Fruit fly (Drosophila melanogaster) whole organism, pupa: ENCODE results near the gene CG4267.

Experiments used
- CG10348 ChIP-seq: fragments of 200-800 bp; sonication (Bioruptor generic); IDR thresholded peaks from 2 replicates; pipeline ENCODE4 v1.3.6; 2022; ENCODE audit warnings: missing biosample characterization, missing genetic modification characterization
- CG12605 ChIP-seq: fragments of 200-800 bp; sonication (Bioruptor generic); IDR thresholded peaks from 2 replicates; pipeline ENCODE4 v1.3.6; 2022; ENCODE audit warnings: missing biosample characterization, missing genetic modification characterization
- CG13204 ChIP-seq: fragments of 200-800 bp; sonication (Bioruptor generic); optimal IDR thresholded peaks from 2 replicates; lab custom pipeline; 2018; ENCODE audit warnings: missing biosample characterization, mild to moderate bottlenecking, missing genetic modification characterization, moderate library complexity
- CG14655 ChIP-seq: fragments of 200-800 bp; sonication (Bioruptor generic); optimal IDR thresholded peaks from 3 replicates; lab custom pipeline; 2017; ENCODE audit warnings: mild to moderate bottlenecking, missing biosample characterization, missing genetic modification reagents, missing genetic modification characterization
- CG15710 ChIP-seq: fragments of 200-800 bp; sonication (Bioruptor generic); optimal IDR thresholded peaks from 2 replicates; lab custom pipeline; 2018; ENCODE audit warnings: missing biosample characterization, mild to moderate bottlenecking, missing genetic modification characterization, moderate library complexity
- CG17806 ChIP-seq: fragments of 200-800 bp; sonication (Bioruptor generic); optimal IDR thresholded peaks from 2 replicates; lab custom pipeline; 2018; ENCODE audit warnings: missing biosample characterization, mild to moderate bottlenecking, missing genetic modification characterization, moderate library complexity
- CG32121 ChIP-seq: fragments of 200-800 bp; sonication (Bioruptor generic); IDR thresholded peaks from 2 replicates; pipeline ENCODE4 v1.3.6; 2022; ENCODE audit warnings: missing biosample characterization, missing genetic modification characterization
- CG34367 ChIP-seq: fragments of 200-800 bp; sonication (Bioruptor generic); optimal IDR thresholded peaks from 2 replicates; lab custom pipeline; 2018; ENCODE audit warnings: missing biosample characterization, mild to moderate bottlenecking, missing genetic modification characterization
- CG4496 ChIP-seq: fragments of 200-800 bp; sonication (Bioruptor generic); IDR thresholded peaks from 3 replicates; pipeline ENCODE4 v1.3.6; 2022; ENCODE audit warnings: missing biosample characterization, missing genetic modification characterization
- CG8159 ChIP-seq: fragments of 200-800 bp; sonication (Bioruptor generic); optimal IDR thresholded peaks from 3 replicates; lab custom pipeline; 2018; ENCODE audit warnings: missing biosample characterization, mild to moderate bottlenecking, missing genetic modification characterization, moderate library complexity
- CG8301 ChIP-seq: fragments of 200-800 bp; sonication (Bioruptor generic); optimal IDR thresholded peaks from 2 replicates; lab custom pipeline; 2018; ENCODE audit warnings: missing biosample characterization, mild to moderate bottlenecking, missing genetic modification characterization
- CG9948 ChIP-seq: fragments of 200-800 bp; sonication (Bioruptor generic); optimal IDR thresholded peaks from 2 replicates; lab custom pipeline; 2018; ENCODE audit warnings: missing biosample characterization, mild to moderate bottlenecking, missing genetic modification characterization, moderate library complexity
- D1 ChIP-seq: fragments of 200-800 bp; sonication (Bioruptor generic); optimal IDR thresholded peaks from 2 replicates; lab custom pipeline; 2018; ENCODE audit warnings: missing biosample characterization, mild to moderate bottlenecking, missing genetic modification characterization, moderate library complexity
- EcR ChIP-seq: fragments of 200-800 bp; sonication (Bioruptor generic); optimal IDR thresholded peaks from 3 replicates; lab custom pipeline; 2019; ENCODE audit warnings: missing biosample characterization, missing genetic modification characterization, mild to moderate bottlenecking, moderate library complexity, missing genetic modification reagents
- Ets98B ChIP-seq: fragments of 200-800 bp; sonication (Bioruptor generic); IDR thresholded peaks from 2 replicates; pipeline ENCODE4 v1.3.6; 2022; ENCODE audit warnings: missing biosample characterization, missing genetic modification characterization
- Pif1A ChIP-seq: fragments of 200-800 bp; sonication (Bioruptor generic); optimal IDR thresholded peaks from 3 replicates; lab custom pipeline; 2016; ENCODE audit warnings: missing biosample characterization, missing genetic modification characterization
- Pif1B ChIP-seq: fragments of 200-800 bp; sonication (Bioruptor generic); optimal IDR thresholded peaks from 3 replicates; lab custom pipeline; 2016; ENCODE audit warnings: missing biosample characterization, missing genetic modification characterization
- Snoo ChIP-seq: fragments of 200-800 bp; sonication (Bioruptor generic); optimal IDR thresholded peaks from 3 replicates; lab custom pipeline; 2017; ENCODE audit warnings: missing biosample characterization, mild to moderate bottlenecking, missing genetic modification characterization, inconsistent platforms
- fd96Ca ChIP-seq: fragments of 200-800 bp; sonication (Bioruptor generic); IDR thresholded peaks from 3 replicates; pipeline ENCODE4 v1.3.6; 2022; ENCODE audit warnings: missing biosample characterization, missing genetic modification characterization
- gl ChIP-seq: fragments of 200-800 bp; sonication (Bioruptor generic); optimal IDR thresholded peaks from 2 replicates; lab custom pipeline; 2018; ENCODE audit warnings: missing biosample characterization, mild to moderate bottlenecking, missing genetic modification characterization
- rn ChIP-seq: fragments of 200-800 bp; sonication (Bioruptor generic); IDR thresholded peaks from 2 replicates; pipeline ENCODE4 v1.3.6; 2022; ENCODE audit warnings: missing biosample characterization, missing genetic modification characterization

CG4267 gene

DNA sequence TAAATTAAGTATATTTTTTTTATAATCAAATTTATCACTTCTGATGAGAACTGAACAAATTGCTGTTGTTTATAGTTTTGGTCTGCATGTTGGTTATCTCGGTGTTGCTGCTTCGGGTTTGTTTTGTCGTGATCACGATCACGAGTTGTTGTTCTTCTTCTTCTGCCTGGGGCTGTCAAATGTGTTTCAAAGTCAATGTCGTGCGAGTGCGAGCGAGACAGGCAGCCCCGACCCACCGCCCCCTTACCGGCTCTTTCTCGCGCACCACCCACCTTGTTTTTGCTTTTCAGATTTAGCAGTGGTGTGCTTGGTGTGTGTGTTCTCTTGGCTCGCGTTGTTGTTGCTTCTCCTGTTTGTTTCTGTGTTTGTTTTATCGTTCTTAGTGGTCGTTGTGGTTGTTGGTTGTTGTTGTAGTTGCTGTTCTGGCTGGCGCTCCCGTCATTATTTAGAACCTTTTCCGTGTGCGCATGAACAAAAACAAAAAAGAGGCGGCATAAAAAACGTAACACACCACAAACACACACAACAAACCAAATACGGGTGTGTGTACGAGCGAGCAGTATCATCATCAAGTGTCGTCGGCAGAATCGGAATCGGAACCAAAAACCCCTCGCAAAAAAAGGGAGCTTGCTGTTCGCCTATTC is 44.6 kb upstream of the CG4267 start, which contains the start of gene COX7AL2:
TSS of gene COX7AL2 (minus strand) at position 438 of the 644 bp plus-strand sequence.
- TF ChIP-seq fd96Ca (no peak), CG13204 (GFP tag; lab: Kevin White, UChicago) (no peak), CG14655 (GFP tag; lab: Kevin White, UChicago) (peak; percentile 28)

DNA sequence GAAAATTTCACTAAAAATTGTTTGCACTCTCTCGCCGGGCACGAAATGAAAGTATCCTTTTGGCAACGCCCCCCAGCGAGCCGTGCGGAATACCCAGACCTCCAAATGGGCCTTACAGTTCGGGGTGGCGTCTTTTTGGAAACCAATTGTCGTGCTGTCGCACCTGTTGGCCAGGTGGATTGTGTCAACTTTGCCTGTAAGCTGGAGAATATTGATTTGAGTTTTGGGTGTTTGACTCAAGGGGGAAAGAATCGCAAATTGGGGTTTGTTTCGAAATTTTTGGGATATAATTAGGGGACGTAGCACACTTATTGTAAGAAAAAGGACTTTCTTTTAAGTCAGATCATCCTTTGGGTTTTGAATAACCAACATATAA is 44.1 kb upstream of the CG4267 start:
- TF ChIP-seq fd96Ca (no peak), CG8301 (tag; lab: Kevin White, UChicago) (no peak), Ets98B (GFP tag; lab: Robert Waterston, UW) (no peak), Pif1A (no peak), Pif1B (GFP tag; lab: Kevin White, UChicago) (no peak), gl (no peak), CG17806 (tag; lab: Kevin White, UChicago) (no peak), CG34367 (tag; lab: Kevin White, UChicago) (no peak), CG15710 (tag; lab: Kevin White, UChicago) (no peak), Snoo (tag; lab: Kevin White, UChicago) (no peak), CG9948 (tag; lab: Kevin White, UChicago) (no peak), rn (GFP tag; lab: Robert Waterston, UW) (no peak), CG4496 (GFP tag; lab: Robert Waterston, UW) (no peak), CG13204 (GFP tag; lab: Kevin White, UChicago) (no peak), EcR (GFP tag; lab: Kevin White, UChicago) (no peak), CG12605 (no peak), CG10348 (GFP tag; lab: Robert Waterston, UW) (no peak), CG14655 (GFP tag; lab: Kevin White, UChicago) (no peak)

DNA sequence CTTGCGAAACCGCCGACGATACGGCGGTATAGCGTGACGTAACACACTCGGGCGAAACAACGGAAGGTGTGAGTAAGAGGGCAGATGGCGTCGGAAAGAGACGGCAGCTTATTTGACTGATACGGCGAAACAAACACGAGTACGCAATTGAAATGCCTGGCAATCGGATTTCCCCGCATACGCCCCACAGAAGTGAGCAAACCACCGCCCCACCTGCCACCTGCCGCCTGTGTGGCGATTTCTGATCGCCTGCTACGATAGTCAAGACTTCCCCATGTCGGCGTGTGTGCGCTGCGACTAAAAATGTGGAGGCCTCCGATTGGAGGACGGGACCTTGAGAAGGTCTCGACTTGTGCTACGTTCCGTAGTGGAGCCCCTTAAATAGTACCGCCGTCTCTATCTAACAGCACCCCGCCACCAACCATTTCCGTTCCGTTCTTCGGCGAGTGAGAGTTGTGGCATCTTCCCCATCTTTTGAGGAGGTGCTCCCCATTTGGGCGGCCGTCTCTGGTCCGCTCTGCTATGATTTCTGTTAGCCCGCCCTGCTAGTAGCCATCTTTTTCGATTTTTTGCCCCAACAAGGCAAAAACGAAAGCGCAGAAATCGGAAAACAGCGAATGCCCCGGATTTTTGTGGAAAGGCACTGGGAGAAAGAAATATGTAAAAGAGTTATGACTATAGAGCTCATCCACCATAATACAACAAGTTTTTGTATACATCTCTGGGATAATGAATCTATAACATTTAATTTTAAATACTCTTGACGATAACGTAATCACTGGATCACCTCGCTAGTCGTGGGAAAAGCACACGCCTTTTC is 43.4 kb upstream of the CG4267 start:
- TF ChIP-seq CG14655 (GFP tag; lab: Kevin White, UChicago) (peak; percentile 100), CG10348 (GFP tag; lab: Robert Waterston, UW) (no peak), D1 (tag; lab: Kevin White, UChicago) (peak; percentile 94), CG9948 (tag; lab: Kevin White, UChicago) (peak; percentile 98), gl (peak; percentile 95), Pif1B (GFP tag; lab: Kevin White, UChicago) (peak; percentile 98), CG12605 (no peak), CG8301 (tag; lab: Kevin White, UChicago) (peak; percentile 99), CG4496 (GFP tag; lab: Robert Waterston, UW) (no peak), CG32121 (GFP tag; lab: Robert Waterston, UW) (no peak), EcR (GFP tag; lab: Kevin White, UChicago) (peak; percentile 92), Snoo (tag; lab: Kevin White, UChicago) (peak; percentile 98), CG13204 (GFP tag; lab: Kevin White, UChicago) (peak; percentile 74), CG8159 (peak; percentile 95), CG34367 (tag; lab: Kevin White, UChicago) (peak; percentile 95), CG17806 (tag; lab: Kevin White, UChicago) (peak; percentile 98), Ets98B (GFP tag; lab: Robert Waterston, UW) (no peak), CG15710 (tag; lab: Kevin White, UChicago) (peak; percentile 94), rn (GFP tag; lab: Robert Waterston, UW) (no peak), Pif1A (peak; percentile 99), fd96Ca (no peak)

DNA sequence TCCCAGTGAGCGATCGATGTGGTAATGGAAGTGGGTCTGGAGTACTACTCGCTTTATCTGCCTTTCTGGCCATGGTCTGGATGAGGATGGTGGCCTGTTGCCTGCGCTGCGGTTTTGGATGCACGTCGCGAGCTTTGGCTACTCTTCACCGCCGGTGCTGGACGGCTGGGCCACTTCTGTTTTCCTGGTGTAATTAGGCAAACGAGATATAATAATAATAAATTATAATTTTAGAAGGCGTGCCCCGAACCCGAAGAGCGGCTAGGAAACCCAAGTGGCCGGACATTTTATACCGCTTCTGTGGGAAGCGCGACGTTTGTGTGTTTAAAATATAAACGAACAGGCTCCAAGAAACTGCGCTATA is 42.8 kb upstream of the CG4267 start:
- no peak for TF ChIP-seq CG9948 (tag; lab: Kevin White, UChicago)
- no peak for TF ChIP-seq CG34367 (tag; lab: Kevin White, UChicago)
- TF ChIP-seq Pif1A, result no peak
- TF ChIP-seq CG12605, result no peak
- no peak for TF ChIP-seq CG17806 (tag; lab: Kevin White, UChicago)
- TF ChIP-seq fd96Ca, result no peak
- TF ChIP-seq CG4496 (GFP tag; lab: Robert Waterston, UW), result no peak
- no peak for TF ChIP-seq Snoo (tag; lab: Kevin White, UChicago)
- TF ChIP-seq CG13204 (GFP tag; lab: Kevin White, UChicago), result no peak
- no peak for TF ChIP-seq CG15710 (tag; lab: Kevin White, UChicago)
- TF ChIP-seq D1 (tag; lab: Kevin White, UChicago), result no peak
- TF ChIP-seq CG8159, result no peak

DNA sequence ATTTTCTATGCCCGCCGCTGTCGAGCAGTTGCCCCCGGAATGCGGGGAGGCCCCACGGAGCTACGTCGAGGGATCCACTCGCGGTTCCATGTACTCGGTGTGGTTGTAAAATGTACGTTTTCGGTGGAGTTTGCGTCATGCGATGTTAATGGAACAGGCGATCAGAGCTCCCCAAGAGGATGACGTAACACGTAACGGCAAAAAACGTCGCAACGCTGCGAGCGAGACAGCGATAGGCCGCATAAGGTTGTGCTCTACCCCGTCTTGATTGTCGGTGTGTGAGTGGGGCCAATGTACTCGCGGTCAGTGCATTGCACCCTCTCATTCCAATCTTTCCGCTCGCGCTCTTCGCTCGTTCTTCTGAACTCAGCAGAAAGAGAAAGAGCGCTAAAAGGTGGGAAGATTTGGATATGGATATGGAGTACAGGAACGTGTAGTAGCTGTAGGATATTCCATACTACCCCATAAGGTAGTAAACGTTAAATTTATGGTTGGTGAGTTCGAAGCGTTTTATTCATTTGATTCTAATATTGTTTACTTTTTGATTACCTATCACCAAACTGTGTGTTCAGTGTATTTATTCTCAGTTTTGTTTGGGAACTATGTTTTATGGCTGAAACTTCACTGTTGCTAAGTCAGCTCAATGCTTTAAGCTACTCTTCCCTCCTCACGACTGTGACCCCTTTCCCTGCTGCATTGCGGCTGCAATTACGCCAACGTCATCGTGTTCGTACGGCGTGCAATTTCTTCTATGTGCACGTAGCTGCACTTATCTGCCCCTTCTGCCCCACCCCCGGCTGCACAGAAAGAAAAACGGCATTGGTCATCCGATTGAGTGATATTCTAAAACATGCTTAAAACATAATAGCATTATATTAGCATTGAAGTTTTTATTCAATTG is 41.8 kb upstream of the CG4267 start:
- TF ChIP-seq CG13204 (GFP tag; lab: Kevin White, UChicago) (peak; percentile 67), CG17806 (tag; lab: Kevin White, UChicago) (peak; percentile 7), EcR (GFP tag; lab: Kevin White, UChicago) (peak; percentile 100), CG12605 (no peak)
